Fruit fly (Drosophila melanogaster) whole organism, embryonic: ENCODE measurements around the gene Mal-B2.

Experiments
- Adf1 ChIP-seq: fragments of 200-800 bp; sonication (Bioruptor generic); IDR thresholded peaks from 2 replicates; pipeline ENCODE4 v1.3.6; 2022; ENCODE audit warnings: missing biosample characterization, missing genetic modification characterization
- CG13287 ChIP-seq: fragments of 200-800 bp; sonication (Bioruptor generic); IDR thresholded peaks from 2 replicates; pipeline ENCODE4 v1.3.6; 2022; ENCODE audit warnings: missing biosample characterization, missing genetic modification characterization; ENCODE audit not compliant: partially characterized antibody
- CG15601 ChIP-seq: fragments of 200-800 bp; sonication (Bioruptor generic); optimal IDR thresholded peaks from 3 replicates; lab custom pipeline; 2019; ENCODE audit warnings: missing biosample characterization, mild to moderate bottlenecking, missing genetic modification characterization, moderate library complexity
- CG1603 ChIP-seq: fragments of 200-800 bp; sonication (Bioruptor generic); optimal IDR thresholded peaks from 2 replicates; lab custom pipeline; 2019; ENCODE audit warnings: missing biosample characterization, mild to moderate bottlenecking, missing genetic modification characterization, moderate library complexity
- CG17385 ChIP-seq: fragments of 200-800 bp; sonication (Bioruptor generic); optimal IDR thresholded peaks from 3 replicates; lab custom pipeline; 2018; ENCODE audit warnings: missing biosample characterization, mild to moderate bottlenecking, missing genetic modification characterization
- CG2202 ChIP-seq: fragments of 200-800 bp; sonication (Bioruptor generic); optimal IDR thresholded peaks from 2 replicates; lab custom pipeline; 2018; ENCODE audit warnings: missing biosample characterization, mild to moderate bottlenecking, missing genetic modification characterization
- CG2678 ChIP-seq: fragments of 200-800 bp; sonication (Bioruptor generic); optimal IDR thresholded peaks from 3 replicates; lab custom pipeline; 2019; ENCODE audit warnings: missing biosample characterization, mild to moderate bottlenecking, missing genetic modification characterization, moderate library complexity
- CG2875 ChIP-seq: fragments of 200-800 bp; sonication (Bioruptor generic); optimal IDR thresholded peaks from 2 replicates; lab custom pipeline; 2017; ENCODE audit warnings: missing biosample characterization, mild to moderate bottlenecking, missing genetic modification characterization, missing genetic modification reagents
- CG2889 ChIP-seq: fragments of 200-800 bp; sonication (Bioruptor generic); IDR thresholded peaks from 3 replicates; pipeline ENCODE4 v1.3.6; 2022; ENCODE audit warnings: missing biosample characterization, missing genetic modification characterization
- CG31441 ChIP-seq: fragments of 200-800 bp; sonication (Bioruptor generic); IDR thresholded peaks from 2 replicates; pipeline ENCODE4 v1.3.6; 2022; ENCODE audit warnings: missing biosample characterization, missing genetic modification characterization
- CG32532 ChIP-seq: fragments of 200-800 bp; sonication (Bioruptor generic); IDR thresholded peaks from 2 replicates; pipeline ENCODE4 v1.3.6; 2022; ENCODE audit warnings: missing biosample characterization, missing genetic modification characterization
- CG4617 ChIP-seq: fragments of 200-800 bp; sonication (Bioruptor generic); optimal IDR thresholded peaks from 3 replicates; lab custom pipeline; 2016; ENCODE audit warnings: missing biosample characterization, missing genetic modification characterization, borderline replicate concordance
- CG6254 ChIP-seq: fragments of 200-800 bp; sonication (Bioruptor generic); optimal IDR thresholded peaks from 3 replicates; lab custom pipeline; 2017; ENCODE audit warnings: mild to moderate bottlenecking, missing biosample characterization, missing genetic modification reagents, missing genetic modification characterization
- CG6765 ChIP-seq: fragments of 200-800 bp; sonication (Bioruptor generic); optimal IDR thresholded peaks from 3 replicates; lab custom pipeline; 2017; ENCODE audit warnings: missing biosample characterization, mild to moderate bottlenecking, missing genetic modification characterization
- CG7786 ChIP-seq: fragments of 200-800 bp; sonication (Bioruptor generic); optimal IDR thresholded peaks from 2 replicates; lab custom pipeline; 2016; ENCODE audit warnings: missing biosample characterization, missing genetic modification characterization
- CG8478 ChIP-seq: fragments of >200 bp; optimal IDR thresholded peaks from 2 replicates; lab custom pipeline; 2018
- CG8924 ChIP-seq: fragments of 200-800 bp; optimal IDR thresholded peaks from 3 replicates; lab custom pipeline; 2019; ENCODE audit warnings: missing biosample characterization, mild to moderate bottlenecking, missing genetic modification characterization, moderate library complexity
- CrebB ChIP-seq: fragments of 200-800 bp; sonication (Bioruptor generic); optimal IDR thresholded peaks from 3 replicates; lab custom pipeline; 2018; ENCODE audit warnings: missing biosample characterization, mild to moderate bottlenecking, missing genetic modification characterization
- D19B ChIP-seq: fragments of 200-800 bp; sonication (Bioruptor generic); optimal IDR thresholded peaks from 2 replicates; lab custom pipeline; 2017; ENCODE audit warnings: missing biosample characterization, mild to moderate bottlenecking, missing genetic modification characterization
- Gsc ChIP-seq: fragments of 200-800 bp; sonication (Bioruptor generic); IDR thresholded peaks from 2 replicates; pipeline ENCODE4 v1.3.6; 2022; ENCODE audit warnings: missing biosample characterization, missing genetic modification characterization
- Gug ChIP-seq: fragments of 200-800 bp; sonication (Bioruptor generic); IDR thresholded peaks from 4 replicates; pipeline ENCODE4 v1.3.6; 2022; ENCODE audit warnings: missing biosample characterization, missing genetic modification characterization
- HmgZ ChIP-seq: fragments of 200-800 bp; sonication (Bioruptor generic); optimal IDR thresholded peaks from 2 replicates; lab custom pipeline; 2018; ENCODE audit warnings: missing biosample characterization, mild to moderate bottlenecking, missing genetic modification characterization
- Hmr ChIP-seq: fragments of 200-800 bp; sonication (Bioruptor generic); optimal IDR thresholded peaks from 3 replicates; lab custom pipeline; 2017; ENCODE audit warnings: mild to moderate bottlenecking, missing biosample characterization, missing genetic modification reagents, missing genetic modification characterization
- Max ChIP-seq: fragments of 200-800 bp; sonication (Bioruptor generic); optimal IDR thresholded peaks from 2 replicates; lab custom pipeline; 2016; ENCODE audit warnings: missing biosample characterization, mild to moderate bottlenecking, missing genetic modification characterization
- Med ChIP-seq: fragments of 200-800 bp; sonication (Bioruptor generic); peaks from one replicate; lab custom pipeline; 2016; ENCODE audit warnings: missing biosample characterization, missing genetic modification characterization, mild to moderate bottlenecking, inconsistent platforms, moderate library complexity
- Rfx ChIP-seq: fragments of 200-800 bp; sonication (Bioruptor generic); IDR thresholded peaks from 2 replicates; pipeline ENCODE4 v1.3.6; 2022; ENCODE audit warnings: missing biosample characterization, missing genetic modification characterization
- Taf1 ChIP-seq: fragments of 200-800 bp; sonication (Bioruptor generic); IDR thresholded peaks from 2 replicates; pipeline ENCODE4 v1.3.6; 2022; ENCODE audit warnings: missing biosample characterization, missing genetic modification characterization
- YL-1 ChIP-seq: fragments of 200-800 bp; sonication (Bioruptor generic); optimal IDR thresholded peaks from 3 replicates; lab custom pipeline; 2017; ENCODE audit warnings: missing biosample characterization, mild to moderate bottlenecking, missing genetic modification characterization
- ash1 ChIP-seq: fragments of 200-800 bp; sonication (Bioruptor generic); optimal IDR thresholded peaks from 2 replicates; lab custom pipeline; 2018; ENCODE audit warnings: missing biosample characterization, mild to moderate bottlenecking, missing genetic modification characterization
- bsh ChIP-seq, 2 experiments: fragments of 200-800 bp; sonication (Bioruptor generic); optimal IDR thresholded peaks; 2 replicates each; lab custom pipeline; 2017 to 2018; ENCODE audit warnings: mild to moderate bottlenecking in 2 of 2, missing biosample characterization in 2 of 2, missing genetic modification characterization in 2 of 2, moderate library complexity in 1 of 2
- caup ChIP-seq: fragments of 200-800 bp; sonication (Bioruptor generic); optimal IDR thresholded peaks from 3 replicates; lab custom pipeline; 2017; ENCODE audit warnings: missing biosample characterization, mild to moderate bottlenecking, missing genetic modification characterization, moderate library complexity; ENCODE audit not compliant: severe bottlenecking
- corto ChIP-seq: fragments of 200-800 bp; sonication (Bioruptor generic); optimal IDR thresholded peaks from 2 replicates; lab custom pipeline; 2016; ENCODE audit warnings: missing biosample characterization, mild to moderate bottlenecking, missing genetic modification characterization, moderate library complexity
- crc ChIP-seq: fragments of 200-800 bp; sonication (Bioruptor generic); optimal IDR thresholded peaks from 2 replicates; lab custom pipeline; 2016; ENCODE audit warnings: missing biosample characterization, missing genetic modification characterization
- crol ChIP-seq: fragments of 200-800 bp; sonication (Bioruptor generic); IDR thresholded peaks from 2 replicates; pipeline ENCODE4 v1.3.6; 2022; ENCODE audit warnings: missing biosample characterization, missing genetic modification characterization
- dm ChIP-seq: fragments of 200-800 bp; sonication (Bioruptor generic); optimal IDR thresholded peaks from 3 replicates; lab custom pipeline; 2016; ENCODE audit warnings: missing biosample characterization, missing genetic modification characterization
- ems ChIP-seq: fragments of 200-800 bp; sonication (Bioruptor generic); optimal IDR thresholded peaks from 3 replicates; lab custom pipeline; 2016; ENCODE audit warnings: missing biosample characterization, missing genetic modification characterization
- eve ChIP-seq, 2 experiments: fragments of >200 bp; optimal IDR thresholded peaks; 2 replicates each; lab custom pipeline; 2017; ENCODE audit warnings: missing biosample characterization in 2 of 2, missing genetic modification characterization in 2 of 2
- exex ChIP-seq: fragments of 200-800 bp; sonication (Bioruptor generic); optimal IDR thresholded peaks from 4 replicates; lab custom pipeline; 2018; ENCODE audit warnings: missing biosample characterization, mild to moderate bottlenecking, missing genetic modification characterization, moderate library complexity
- gsb ChIP-seq: fragments of 200-800 bp; sonication (Bioruptor generic); IDR thresholded peaks from 2 replicates; pipeline ENCODE4 v1.3.6; 2022; ENCODE audit warnings: missing biosample characterization, missing genetic modification characterization
- hb ChIP-seq: fragments of 200-800 bp; sonication (Bioruptor generic); IDR thresholded peaks from 3 replicates; pipeline ENCODE4 v1.3.6; 2022; ENCODE audit warnings: missing biosample characterization, missing genetic modification characterization; ENCODE audit not compliant: partially characterized antibody
- pita ChIP-seq: fragments of 200-800 bp; sonication (Bioruptor generic); optimal IDR thresholded peaks from 2 replicates; lab custom pipeline; 2017; ENCODE audit warnings: missing biosample characterization, mild to moderate bottlenecking, missing genetic modification characterization
- row ChIP-seq: fragments of 200-800 bp; sonication (Bioruptor generic); IDR thresholded peaks from 3 replicates; pipeline ENCODE4 v1.3.6; 2022; ENCODE audit warnings: missing biosample characterization, missing genetic modification characterization
- sens ChIP-seq: fragments of 200-800 bp; sonication (Bioruptor generic); peaks from one replicate; lab custom pipeline; 2016; ENCODE audit warnings: missing biosample characterization, missing genetic modification characterization
- sna ChIP-seq: fragments of 200-800 bp; sonication (Bioruptor generic); IDR thresholded peaks from 2 replicates; pipeline ENCODE4 v1.3.6; 2022; ENCODE audit warnings: missing biosample characterization, missing genetic modification characterization; ENCODE audit not compliant: partially characterized antibody
- sr ChIP-seq: fragments of 200-800 bp; sonication (Bioruptor generic); IDR thresholded peaks from 3 replicates; pipeline ENCODE4 v1.3.6; 2022; ENCODE audit warnings: missing biosample characterization, missing genetic modification characterization
- stc ChIP-seq: fragments of 200-800 bp; sonication (Bioruptor generic); IDR thresholded peaks from 2 replicates; pipeline ENCODE4 v1.3.6; 2022; ENCODE audit warnings: missing biosample characterization, missing genetic modification characterization
- tio ChIP-seq: fragments of 200-800 bp; sonication (Bioruptor generic); optimal IDR thresholded peaks from 2 replicates; lab custom pipeline; 2017; ENCODE audit warnings: missing biosample characterization, missing genetic modification characterization, inconsistent platforms
- z ChIP-seq: fragments of 200-800 bp; sonication (Bioruptor generic); IDR thresholded peaks from 3 replicates; pipeline ENCODE4 v1.3.6; 2022; ENCODE audit warnings: missing biosample characterization, missing genetic modification characterization
- zen2 ChIP-seq: fragments of 200-800 bp; sonication (Bioruptor generic); IDR thresholded peaks from 3 replicates; pipeline ENCODE4 v1.3.6; 2022; ENCODE audit warnings: missing biosample characterization, missing genetic modification characterization; ENCODE audit not compliant: partially characterized antibody

Mal-B2 gene

DNA sequence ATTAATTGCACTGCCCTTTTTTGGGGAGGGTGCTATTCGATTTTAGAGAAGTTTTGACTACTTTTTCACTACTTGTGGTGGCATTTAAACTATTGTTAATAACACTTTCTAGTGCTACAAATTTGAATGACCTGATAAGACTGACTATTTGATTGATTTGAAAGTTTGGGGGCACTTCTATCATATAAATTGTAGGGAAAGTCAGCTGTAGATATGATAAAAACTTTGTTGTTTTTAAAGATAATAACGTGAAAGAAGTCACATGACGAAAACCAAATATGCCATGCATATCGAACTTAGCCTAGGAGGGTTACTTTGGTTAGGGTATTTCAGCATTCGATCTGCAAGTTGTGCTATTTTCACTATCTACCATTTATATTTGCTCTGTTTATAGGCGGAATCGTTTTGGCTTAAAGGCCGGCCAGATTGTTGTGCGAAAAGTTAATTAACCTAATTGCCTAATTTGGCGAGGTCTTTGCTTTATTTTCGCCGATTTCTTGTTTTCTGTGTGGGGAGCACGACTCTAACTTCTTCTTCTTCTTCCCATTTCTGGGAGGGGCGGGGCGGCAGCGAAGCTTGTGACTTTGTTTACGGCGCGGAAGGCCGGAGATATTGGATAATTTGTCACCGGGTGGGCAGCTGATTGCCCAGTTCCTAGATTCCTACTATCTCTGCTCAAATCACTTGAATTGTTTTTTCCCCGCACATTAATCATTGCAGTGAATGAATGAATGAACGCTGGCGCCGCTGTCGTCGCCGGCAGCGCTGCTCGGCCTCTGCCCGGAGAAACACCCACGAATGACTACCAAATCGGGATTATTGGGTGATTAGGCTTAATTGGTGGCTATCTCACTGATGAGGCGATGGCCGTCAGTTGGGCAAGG lies 36.7 kb upstream of the Mal-B2 start:
- no peak for TF ChIP-seq zen2 (GFP tag; lab: Robert Waterston, UW)
- no peak for TF ChIP-seq gsb
- TF ChIP-seq row (GFP tag; lab: Robert Waterston, UW), result 0 out of 3 replicates have a peak, but pooled peaks have one; percentile 17
- no peak for TF ChIP-seq Taf1
- TF ChIP-seq CG6765 (GFP tag; lab: Kevin White, UChicago), result no peak
- TF ChIP-seq crol (GFP tag; lab: Robert Waterston, UW), result peak; percentile 85
- no peak for TF ChIP-seq CG8478 (lab: Kevin White, UChicago)
- TF ChIP-seq CG13287 (GFP tag; lab: Robert Waterston, UW), result no peak
- TF ChIP-seq CG2889 (GFP tag; lab: Robert Waterston, UW), result no peak
- TF ChIP-seq sens (GFP tag; lab: Kevin White, UChicago), result peak; percentile 57
- TF ChIP-seq Hmr (GFP tag; lab: Kevin White, UChicago), result no peak
- no peak for TF ChIP-seq CG31441 (GFP tag; lab: Robert Waterston, UW)
- TF ChIP-seq z (GFP tag; lab: Robert Waterston, UW), result no peak
- TF ChIP-seq stc (GFP tag; lab: Robert Waterston, UW), result no peak
- no peak for TF ChIP-seq bsh (GFP tag; optimal IDR thresholded peaks at IDR 0.05; lab: Kevin White, UChicago)
- TF ChIP-seq CG6254, result no peak
- TF ChIP-seq CG2678 (tag; lab: Kevin White, UChicago), result peak; percentile 15
- no peak for TF ChIP-seq CG8924 (tag; lab: Kevin White, UChicago)
- no peak for TF ChIP-seq HmgZ
- TF ChIP-seq eve (GFP tag; optimal IDR thresholded peaks at IDR 0.05; lab: Kevin White, UChicago), result no peak
- TF ChIP-seq CG2202, result no peak
- peak; percentile 5 for TF ChIP-seq D19B (GFP tag; lab: Kevin White, UChicago)
- TF ChIP-seq exex (tag; lab: Kevin White, UChicago), result peak; percentile 27
- no peak for TF ChIP-seq ash1 (GFP tag; lab: Kevin White, UChicago)
- TF ChIP-seq Adf1, result peak; percentile 98
- no peak for TF ChIP-seq CG7786 (GFP tag; lab: Kevin White, UChicago)
- no peak for TF ChIP-seq crc (GFP tag; lab: Kevin White, UChicago)
- peak; percentile 68 for TF ChIP-seq CG4617 (GFP tag; lab: Kevin White, UChicago)
- no peak for TF ChIP-seq ems
- TF ChIP-seq Med, result peak; percentile 33
- no peak for TF ChIP-seq Gsc
- no peak for TF ChIP-seq CrebB (tag; lab: Kevin White, UChicago)
- peak; percentile 33 for TF ChIP-seq YL-1 (GFP tag; lab: Kevin White, UChicago)
- TF ChIP-seq CG15601 (tag; lab: Kevin White, UChicago), result no peak
- TF ChIP-seq CG17385 (GFP tag; lab: Kevin White, UChicago), result peak; percentile 93
- TF ChIP-seq caup, result no peak
- TF ChIP-seq dm, result no peak
- TF ChIP-seq CG1603 (tag; lab: Kevin White, UChicago), result no peak
- TF ChIP-seq tio, result no peak
- TF ChIP-seq Rfx (GFP tag; lab: Robert Waterston, UW), result no peak
- TF ChIP-seq CG2875 (GFP tag; lab: Kevin White, UChicago), result no peak
- TF ChIP-seq CG32532 (GFP tag; lab: Robert Waterston, UW), result 0 out of 2 replicates have a peak, but pooled peaks have one; percentile 19
- no peak for TF ChIP-seq pita
- TF ChIP-seq Max (GFP tag; lab: Kevin White, UChicago), result no peak
- no peak for TF ChIP-seq sr (GFP tag; lab: Robert Waterston, UW)
- no peak for TF ChIP-seq corto
- peak; percentile 50; the same call in 1 of the 3 replicates for TF ChIP-seq hb (GFP tag; lab: Robert Waterston, UW)
- no peak for TF ChIP-seq Gug (GFP tag; lab: Robert Waterston, UW)
- 0 out of 2 replicates have a peak, but pooled peaks have one; percentile 80 for TF ChIP-seq sna (GFP tag; lab: Robert Waterston, UW)
